Worm (Caenorhabditis elegans) whole organism, L4 larva: ENCODE data around the gene hnd-1.

ENCODE experiments used
- D1046.2 ChIP-seq: fragments of 200-800 bp; sonication (Bioruptor generic); IDR thresholded peaks from 2 replicates; pipeline ENCODE4 v1.3.6; 2022; ENCODE audit warnings: missing genetic modification characterization, missing compliant biosample characterization
- F10B5.3 ChIP-seq: sonication (generic microtip); optimal IDR thresholded peaks from 2 replicates; lab custom pipeline; 2016; ENCODE audit warnings: mild to moderate bottlenecking, missing genetic modification characterization, missing compliant biosample characterization
- F44E2.7 ChIP-seq: fragments of 200-800 bp; sonication (Bioruptor generic); IDR thresholded peaks from 2 replicates; pipeline ENCODE4 v2.1.2; 2022; ENCODE audit warnings: missing genetic modification characterization, missing compliant biosample characterization
- F49E8.2 ChIP-seq: sonication (generic microtip); optimal IDR thresholded peaks from 2 replicates; lab custom pipeline; 2016; ENCODE audit warnings: missing compliant biosample characterization, mild to moderate bottlenecking, missing genetic modification characterization, borderline replicate concordance
- R02D3.7 ChIP-seq: fragments of 150-350 bp; sonication (generic microtip); optimal IDR thresholded peaks from 3 replicates; lab custom pipeline; 2014; ENCODE audit warnings: missing biosample characterization, missing genetic modification characterization
- ZK337.2 ChIP-seq: fragments of 200-800 bp; sonication (Bioruptor generic); IDR thresholded peaks from 2 replicates; pipeline ENCODE4 v1.3.6; 2022; ENCODE audit warnings: missing genetic modification reagents, missing genetic modification characterization, missing compliant biosample characterization
- ama-1 ChIP-seq: fragments of 150-350 bp; optimal IDR thresholded peaks from 2 replicates; lab custom pipeline; 2014; ENCODE audit warnings: inconsistent platforms, mixed read lengths
- ceh-20 ChIP-seq: fragments of 200-800 bp; sonication (Bioruptor generic); IDR thresholded peaks from 2 replicates; pipeline ENCODE4 v1.3.6; 2022; ENCODE audit warnings: missing genetic modification reagents, missing genetic modification characterization, missing compliant biosample characterization
- cey-2 ChIP-seq: sonication (generic microtip); optimal IDR thresholded peaks from 3 replicates; lab custom pipeline; 2017; ENCODE audit warnings: missing genetic modification characterization, mild to moderate bottlenecking, missing compliant biosample characterization, antibody characterized with exemption, borderline replicate concordance; ENCODE audit not compliant: insufficient read depth
- ctbp-1 ChIP-seq: fragments of 200-800 bp; sonication (Bioruptor generic); IDR thresholded peaks from 2 replicates; pipeline ENCODE4 v1.3.6; 2022; ENCODE audit warnings: missing genetic modification reagents, missing genetic modification characterization, missing compliant biosample characterization
- daf-12 ChIP-seq: fragments of 150-350 bp; optimal IDR thresholded peaks from 2 replicates; lab custom pipeline; 2014; ENCODE audit warnings: missing biosample characterization, missing genetic modification reagents, missing genetic modification characterization
- daf-19 ChIP-seq: fragments of 200-800 bp; sonication (Bioruptor generic); conservative IDR thresholded peaks from 2 replicates; pipeline ENCODE4 v1.3.6; 2022; ENCODE audit warnings: missing genetic modification characterization, missing compliant biosample characterization
- daf-8 ChIP-seq: fragments of 200-800 bp; sonication (Bioruptor generic); IDR thresholded peaks from 2 replicates; pipeline ENCODE4 v1.3.6; 2022; ENCODE audit warnings: missing genetic modification characterization, missing compliant biosample characterization
- dmd-6 ChIP-seq: fragments of 200-800 bp; sonication (Bioruptor generic); IDR thresholded peaks from 2 replicates; pipeline ENCODE4 v1.3.6; 2022; ENCODE audit warnings: missing genetic modification reagents, missing genetic modification characterization, missing compliant biosample characterization
- dmd-8 ChIP-seq: fragments of 200-800 bp; sonication (Bioruptor generic); IDR thresholded peaks from 2 replicates; pipeline ENCODE4 v1.3.6; 2022; ENCODE audit warnings: missing genetic modification characterization, missing compliant biosample characterization
- dmd-9 ChIP-seq: fragments of 200-800 bp; sonication (Bioruptor generic); IDR thresholded peaks from 2 replicates; pipeline ENCODE4 v1.3.6; 2022; ENCODE audit warnings: missing genetic modification reagents, missing genetic modification characterization, missing compliant biosample characterization
- dpl-1 ChIP-seq: fragments of 150-350 bp; optimal IDR thresholded peaks from 2 replicates; lab custom pipeline; 2014; ENCODE audit warnings: missing biosample characterization, missing genetic modification reagents, missing genetic modification characterization
- duxl-1 ChIP-seq: sonication (generic microtip); optimal IDR thresholded peaks from 2 replicates; lab custom pipeline; 2016; ENCODE audit warnings: mild to moderate bottlenecking, missing genetic modification characterization, moderate library complexity, missing compliant biosample characterization; ENCODE audit not compliant: poor library complexity
- dve-1 ChIP-seq: sonication (generic microtip); optimal IDR thresholded peaks from 2 replicates; lab custom pipeline; 2017; ENCODE audit warnings: antibody characterized with exemption, mild to moderate bottlenecking, missing genetic modification characterization, missing compliant biosample characterization; ENCODE audit not compliant: insufficient read depth
- egl-27 ChIP-seq: sonication (generic microtip); optimal IDR thresholded peaks from 3 replicates; lab custom pipeline; 2017; ENCODE audit warnings: missing biosample characterization, missing genetic modification reagents, missing genetic modification characterization
- fos-1 ChIP-seq: fragments of 150-350 bp; optimal IDR thresholded peaks from 2 replicates; lab custom pipeline; 2014; ENCODE audit warnings: missing biosample characterization, missing genetic modification characterization
- hif-1 ChIP-seq, 2 experiments: sonication (generic microtip); optimal IDR thresholded peaks; 2 replicates each; lab custom pipeline; 2016 to 2017; ENCODE audit warnings: missing compliant biosample characterization in 2 of 2, missing genetic modification characterization in 2 of 2, missing genetic modification reagents in 2 of 2, missing genotype in 2 of 2, mild to moderate bottlenecking in 1 of 2
- hlh-11 ChIP-seq: fragments of 200-800 bp; sonication (Bioruptor generic); optimal IDR thresholded peaks from 2 replicates; lab custom pipeline; 2018; ENCODE audit warnings: mild to moderate bottlenecking, missing genetic modification characterization, missing compliant biosample characterization
- hlh-30 ChIP-seq: sonication (generic microtip); optimal IDR thresholded peaks from 2 replicates; lab custom pipeline; 2017; ENCODE audit warnings: antibody characterized with exemption, mild to moderate bottlenecking, missing genetic modification characterization, missing compliant biosample characterization; ENCODE audit not compliant: insufficient read depth
- hmg-1.1 ChIP-seq: fragments of 200-800 bp; sonication (Bioruptor generic); IDR thresholded peaks from 2 replicates; pipeline ENCODE4 v1.3.6; 2022; ENCODE audit warnings: missing genetic modification reagents, missing genetic modification characterization, missing compliant biosample characterization
- jun-1 ChIP-seq: fragments of 150-350 bp; optimal IDR thresholded peaks from 2 replicates; lab custom pipeline; 2014; ENCODE audit warnings: missing biosample characterization, missing genetic modification reagents, missing genetic modification characterization
- lim-7 ChIP-seq: fragments of 200-800 bp; sonication (Bioruptor generic); IDR thresholded peaks from 2 replicates; pipeline ENCODE4 v1.3.6; 2022; ENCODE audit warnings: missing genetic modification characterization, missing compliant biosample characterization
- lin-1 ChIP-seq: fragments of 200-800 bp; sonication (Bioruptor generic); IDR thresholded peaks from 2 replicates; pipeline ENCODE4 v1.3.6; 2022; ENCODE audit warnings: missing genetic modification reagents, missing genetic modification characterization, missing compliant biosample characterization
- lin-13 ChIP-seq: fragments of 150-350 bp; optimal IDR thresholded peaks from 2 replicates; lab custom pipeline; 2014; ENCODE audit warnings: missing biosample characterization, missing genetic modification reagents, missing genetic modification characterization
- lin-39 ChIP-seq: fragments of 150-350 bp; optimal IDR thresholded peaks from 2 replicates; lab custom pipeline; 2014; ENCODE audit warnings: missing biosample characterization, missing genetic modification reagents, missing genetic modification characterization
- mdl-1 ChIP-seq, 2 experiments: fragments of 150-350 bp in 1 of 2; sonication (generic microtip) in 1 of 2; optimal IDR thresholded peaks; 2 replicates each; lab custom pipeline; 2014 to 2017; ENCODE audit warnings: missing biosample characterization in 2 of 2, missing genetic modification characterization in 2 of 2
- mes-2 ChIP-seq: sonication (generic microtip); optimal IDR thresholded peaks from 2 replicates; lab custom pipeline; 2016; ENCODE audit warnings: missing genotype, mild to moderate bottlenecking, missing genetic modification characterization, missing compliant biosample characterization; ENCODE audit not compliant: poor library complexity, severe bottlenecking
- mxl-3 ChIP-seq: fragments of 200-800 bp; sonication (Bioruptor generic); optimal IDR thresholded peaks from 2 replicates; lab custom pipeline; 2018; ENCODE audit warnings: mild to moderate bottlenecking, missing genetic modification characterization, missing compliant biosample characterization
- nhr-11 ChIP-seq: fragments of 150-350 bp; optimal IDR thresholded peaks from 2 replicates; lab custom pipeline; 2014; ENCODE audit warnings: missing biosample characterization, missing genetic modification characterization
- nhr-111 ChIP-seq: fragments of 200-800 bp; sonication (Bioruptor generic); optimal IDR thresholded peaks from 2 replicates; lab custom pipeline; 2018; ENCODE audit warnings: mild to moderate bottlenecking, missing genetic modification characterization, missing compliant biosample characterization
- nhr-25 ChIP-seq: sonication (generic microtip); optimal IDR thresholded peaks from 2 replicates; lab custom pipeline; 2017; ENCODE audit warnings: missing genetic modification characterization, mild to moderate bottlenecking, missing compliant biosample characterization, antibody characterized with exemption, moderate library complexity, borderline replicate concordance; ENCODE audit not compliant: insufficient read depth
- nhr-48 ChIP-seq: sonication (generic microtip); optimal IDR thresholded peaks from 2 replicates; lab custom pipeline; 2016; ENCODE audit warnings: mild to moderate bottlenecking, missing genetic modification characterization, missing compliant biosample characterization
- pha-4 ChIP-seq, 2 experiments: fragments of 150-350 bp in 1 of 2; fragments of 200-800 bp in 1 of 2; sonication (Bioruptor generic) in 1 of 2; IDR thresholded peaks in 1 of 2; optimal IDR thresholded peaks in 1 of 2; 2 replicates each; pipeline versions ENCODE4 v1.3.6 to Lab custom; 2014 to 2022; ENCODE audit warnings: missing genetic modification characterization in 2 of 2, missing genetic modification reagents in 2 of 2, missing biosample characterization in 1 of 2, missing compliant biosample characterization in 1 of 2
- pqm-1 ChIP-seq: sonication (generic microtip); optimal IDR thresholded peaks from 2 replicates; lab custom pipeline; 2017; ENCODE audit warnings: missing biosample characterization, missing genetic modification characterization
- rbr-2 ChIP-seq: sonication (generic microtip); optimal IDR thresholded peaks from 2 replicates; lab custom pipeline; 2016; ENCODE audit warnings: missing genotype, missing genetic modification characterization, missing compliant biosample characterization
- snpc-1.2 ChIP-seq: fragments of 200-800 bp; sonication (Bioruptor generic); IDR thresholded peaks from 2 replicates; pipeline ENCODE4 v1.3.6; 2022; ENCODE audit warnings: missing genetic modification reagents, missing genetic modification characterization, missing compliant biosample characterization
- spr-1 ChIP-seq: sonication (generic microtip); optimal IDR thresholded peaks from 2 replicates; lab custom pipeline; 2016; ENCODE audit warnings: mild to moderate bottlenecking, missing genetic modification characterization, missing compliant biosample characterization
- tra-1 ChIP-seq: fragments of 200-800 bp; sonication (Bioruptor generic); IDR thresholded peaks from 2 replicates; pipeline ENCODE4 v1.3.6; 2022; ENCODE audit warnings: missing genetic modification reagents, missing genetic modification characterization, missing compliant biosample characterization
- vab-7 ChIP-seq: fragments of 200-800 bp; sonication (Bioruptor generic); IDR thresholded peaks from 2 replicates; pipeline ENCODE4 v1.3.6; 2022; ENCODE audit warnings: missing genetic modification reagents, missing genetic modification characterization, missing compliant biosample characterization
- zip-11 ChIP-seq: fragments of 200-800 bp; sonication (Bioruptor generic); IDR thresholded peaks from 2 replicates; pipeline ENCODE4 v1.3.6; 2022; ENCODE audit warnings: missing genetic modification characterization, missing compliant biosample characterization

hnd-1 gene

DNA sequence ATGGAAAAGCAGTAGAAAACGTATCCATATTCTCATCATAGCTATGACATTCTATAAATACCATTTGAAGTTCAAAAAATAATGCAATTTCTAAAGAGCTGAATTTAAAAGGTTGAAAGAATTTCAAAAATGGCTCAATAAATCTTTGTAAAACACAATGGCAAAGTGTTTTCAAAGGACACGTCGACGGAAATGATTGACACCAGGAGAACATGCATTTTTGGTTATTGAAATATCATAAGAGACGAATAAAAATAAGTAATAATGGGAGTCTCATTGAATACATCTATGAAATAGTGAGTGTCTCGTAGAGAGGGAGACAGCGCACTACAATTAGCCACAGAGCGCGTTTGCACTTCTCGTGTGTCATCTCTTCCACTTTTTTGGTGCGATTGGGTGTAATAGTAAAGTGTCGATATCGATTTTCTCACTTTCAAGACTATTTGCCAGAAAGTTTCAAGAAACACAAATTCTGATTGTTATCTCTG is 27.8 kb upstream of the hnd-1 start, which contains the start of gene T04F8.2 (continued):
- TF ChIP-seq rbr-2 (tag; lab: Kevin White, UChicago) (peak; percentile 48), daf-19 (GFP tag; lab: Robert Waterston, UW) (no peak), hlh-11 (peak; percentile 65), vab-7 (GFP tag; lab: Robert Waterston, UW) (no peak), ama-1 (lab: Kevin White, UChicago) (no peak), cey-2 (tag; lab: Kevin White, UChicago) (no peak), mdl-1 (tag; optimal IDR thresholded peaks at IDR 0.05; lab: Kevin White, UChicago) (peak; percentile 22 to 34), lin-13 (GFP tag; lab: Kevin White, UChicago) (peak; percentile 25), nhr-48 (tag; lab: Kevin White, UChicago) (peak; percentile 16), fos-1 (tag; lab: Kevin White, UChicago) (no peak), F49E8.2 (tag; lab: Kevin White, UChicago) (no peak), dmd-6 (GFP tag; lab: Robert Waterston, UW) (peak; percentile 65), ZK337.2 (GFP tag; lab: Robert Waterston, UW) (no peak), hlh-30 (tag; lab: Kevin White, UChicago) (peak; percentile 79), mxl-3 (GFP tag; lab: Kevin White, UChicago) (peak; percentile 3), nhr-111 (GFP tag; lab: Kevin White, UChicago) (no peak), lin-39 (no peak), hmg-1.1 (peak; percentile 60), daf-12 (tag; lab: Kevin White, UChicago) (no peak), pha-4 (GFP tag; IDR thresholded peaks at IDR 0.05; lab: Robert Waterston, UW) (no peak), pha-4 (tag; optimal IDR thresholded peaks at IDR 0.05; lab: Kevin White, UChicago) (peak; percentile 78), egl-27 (tag; lab: Kevin White, UChicago) (no peak), duxl-1 (tag; lab: Kevin White, UChicago) (no peak), lin-1 (GFP tag; lab: Robert Waterston, UW) (no peak), ceh-20 (GFP tag; lab: Robert Waterston, UW) (peak; percentile 49; the same call in 1 of the 2 replicates), lim-7 (no peak), dmd-9 (no peak), nhr-11 (tag; lab: Kevin White, UChicago) (peak; percentile 60), D1046.2 (no peak), dve-1 (peak; percentile 90), nhr-25 (tag; lab: Kevin White, UChicago) (peak; percentile 57), daf-8 (GFP tag; lab: Robert Waterston, UW) (no peak), mes-2 (tag; lab: Kevin White, UChicago) (peak; percentile 84), dmd-8 (GFP tag; lab: Robert Waterston, UW) (no peak), R02D3.7 (tag; lab: Kevin White, UChicago) (no peak), hif-1 (tag; optimal IDR thresholded peaks at IDR 0.05; lab: Kevin White, UChicago) (peak in 1 of 2 experiments; percentile 43), zip-11 (GFP tag; lab: Robert Waterston, UW) (no peak), snpc-1.2 (GFP tag; lab: Robert Waterston, UW) (no peak), dpl-1 (GFP tag; lab: Kevin White, UChicago) (peak; percentile 42), ctbp-1 (no peak), pqm-1 (tag; lab: Kevin White, UChicago) (peak; percentile 27), jun-1 (tag; lab: Kevin White, UChicago) (no peak), spr-1 (no peak), F10B5.3 (no peak), tra-1 (0 out of 2 replicates have a peak, but pooled peaks have one; percentile 21), F44E2.7 (no peak)
